Worm (Caenorhabditis elegans): ENCODE measurements around the gene srlf-37.

Gene srlf-37

ce11 chrV:604105-604504 lies at the start of gene srlf-37:
TSS of gene srlf-37 (minus strand) at chrV:604205.
- TF ChIP-seq jun-1 (tag; optimal IDR thresholded peaks at IDR 0.05), result no peak

ce11 chrV:652940-653339 lies 48.9 kb upstream of the srlf-37 start, which contains the start of gene srj-5:
TSS of gene srj-5 (minus strand) at chrV:653040.
- no peak for TF ChIP-seq ztf-11 (tag; optimal IDR thresholded peaks at IDR 0.05)
- TF ChIP-seq Y48G9A.11 (GFP tag; IDR thresholded peaks at IDR 0.05), result no peak
- no peak for TF ChIP-seq cey-2 (tag; optimal IDR thresholded peaks at IDR 0.05; ENCODE audit: borderline replicate concordance, insufficient read depth)
- TF ChIP-seq dve-1 (tag; optimal IDR thresholded peaks at IDR 0.05; ENCODE audit: insufficient read depth), result no peak
- TF ChIP-seq F49E8.2 (tag; optimal IDR thresholded peaks at IDR 0.05; ENCODE audit: borderline replicate concordance), result no peak
- no peak for TF ChIP-seq F10B5.3 (tag; optimal IDR thresholded peaks at IDR 0.05)
- no peak for TF ChIP-seq unc-130 (GFP tag; optimal IDR thresholded peaks at IDR 0.05)
- no peak for TF ChIP-seq dpl-1 (GFP tag; optimal IDR thresholded peaks at IDR 0.05)
- no peak for TF ChIP-seq lin-13 (GFP tag; optimal IDR thresholded peaks at IDR 0.05)
- TF ChIP-seq hlh-11 (tag; optimal IDR thresholded peaks at IDR 0.05), result no peak
- no peak for TF ChIP-seq Y75B8A.6 (GFP tag; IDR thresholded peaks at IDR 0.05)
- no peak for TF ChIP-seq gei-8 (GFP tag; optimal IDR thresholded peaks at IDR 0.05)
- TF ChIP-seq T20F7.1 (GFP tag; optimal IDR thresholded peaks at IDR 0.05), result no peak
- TF ChIP-seq ama-1 (optimal IDR thresholded peaks at IDR 0.05), result no peak
- TF ChIP-seq lin-39 (tag; optimal IDR thresholded peaks at IDR 0.05), result no peak
- no peak for TF ChIP-seq spr-1 (tag; optimal IDR thresholded peaks at IDR 0.05)

- TF ChIP-seq daf-16 (GFP tag; optimal IDR thresholded peaks at IDR 0.05) (no peak), daf-16 (tag; optimal IDR thresholded peaks at IDR 0.05) (no peak), set-16 (GFP tag; IDR thresholded peaks at IDR 0.05) (no peak), Y75B8A.6 (GFP tag; IDR thresholded peaks at IDR 0.05) (no peak), fos-1 (tag; optimal IDR thresholded peaks at IDR 0.05) (no peak), jun-1 (tag; optimal IDR thresholded peaks at IDR 0.05) (no peak), Y48G9A.11 (GFP tag; IDR thresholded peaks at IDR 0.05) (no peak), F44E2.7 (GFP tag; IDR thresholded peaks at IDR 0.05) (no peak), php-3 (GFP tag; IDR thresholded peaks at IDR 0.05) (no peak)
These were observed 42.9 kb upstream of the srlf-37 start, which contains the start of gene ugt-42 for ce11 chrV:646888-647287. TSS of gene ugt-42 (plus strand) at chrV:647188.

ce11 chrV:646129-646528 lies 42.1 kb upstream of the srlf-37 start, which contains the start of gene F48G7.12:
TSS of gene F48G7.12 (minus strand) at chrV:646229.
- TF ChIP-seq php-3 (GFP tag; IDR thresholded peaks at IDR 0.05), result no peak

- TF ChIP-seq Y105C5A.15 (GFP tag; IDR thresholded peaks at IDR 0.05) (no peak), lin-38 (GFP tag; IDR thresholded peaks at IDR 0.05) (no peak), F10B5.3 (tag; optimal IDR thresholded peaks at IDR 0.05) (no peak), lim-7 (GFP tag; IDR thresholded peaks at IDR 0.05) (0 out of 2 replicates have a peak, but pooled peaks have one; percentile 3), hlh-11 (tag; optimal IDR thresholded peaks at IDR 0.05) (no peak), nhr-237 (tag; optimal IDR thresholded peaks at IDR 0.05) (no peak), hlh-30 (tag; optimal IDR thresholded peaks at IDR 0.05; ENCODE audit: insufficient read depth) (peak; percentile 58), hmg-1.1 (GFP tag; IDR thresholded peaks at IDR 0.05) (0 out of 2 replicates have a peak, but pooled peaks have one; percentile 39)
These were observed 38.7 kb upstream of the srlf-37 start, which contains the start of gene nhr-190 for ce11 chrV:642750-643149. TSS of gene nhr-190 (minus strand) at chrV:642924.

ce11 chrV:638328-638727 lies 34.3 kb upstream of the srlf-37 start, which contains the start of gene srj-37:
TSS of gene srj-37 (plus strand) at chrV:638628.
- TF ChIP-seq hlh-11 (tag; optimal IDR thresholded peaks at IDR 0.05) (no peak), aly-2 (tag; optimal IDR thresholded peaks at IDR 0.05) (no peak), dmd-9 (GFP tag; IDR thresholded peaks at IDR 0.05) (no peak), lin-39 (tag; optimal IDR thresholded peaks at IDR 0.05) (no peak), zfp-2 (tag; optimal IDR thresholded peaks at IDR 0.05) (no peak), mdl-1 (tag; optimal IDR thresholded peaks at IDR 0.05) (no peak), spr-1 (tag; optimal IDR thresholded peaks at IDR 0.05) (no peak), lin-13 (GFP tag; optimal IDR thresholded peaks at IDR 0.05) (no peak), cey-2 (tag; optimal IDR thresholded peaks at IDR 0.05; ENCODE audit: borderline replicate concordance, insufficient read depth) (no peak)
